Worm (Caenorhabditis elegans) whole organism, L1 larva: Measurements from ENCODE around the gene F46C8.8.

Source experiments
- C04F5.9 ChIP-seq: sonication (generic microtip); optimal IDR thresholded peaks from 2 replicates; lab custom pipeline; 2016; ENCODE audit warnings: missing genetic modification characterization, missing compliant biosample characterization
- C16A3.4 ChIP-seq: fragments of 150-350 bp; optimal IDR thresholded peaks from 2 replicates; lab custom pipeline; 2014; ENCODE audit warnings: missing biosample characterization, missing genetic modification characterization
- Y116A8C.19 ChIP-seq: sonication (generic microtip); optimal IDR thresholded peaks from 2 replicates; lab custom pipeline; 2016; ENCODE audit warnings: missing compliant biosample characterization, missing genetic modification characterization, borderline replicate concordance
- aha-1 ChIP-seq: fragments of 150-350 bp; optimal IDR thresholded peaks from 2 replicates; lab custom pipeline; 2014; ENCODE audit warnings: missing biosample characterization, missing genetic modification characterization
- ama-1 ChIP-seq: fragments of 150-350 bp; optimal IDR thresholded peaks from 2 replicates; lab custom pipeline; 2014
- blmp-1 ChIP-seq: fragments of 150-350 bp; optimal IDR thresholded peaks from 2 replicates; lab custom pipeline; 2014; ENCODE audit warnings: missing biosample characterization, missing genetic modification characterization
- ceh-8 ChIP-seq: fragments of 200-800 bp; sonication (Bioruptor generic); optimal IDR thresholded peaks from 2 replicates; lab custom pipeline; 2018; ENCODE audit warnings: mild to moderate bottlenecking, missing genetic modification characterization, moderate library complexity, missing compliant biosample characterization
- ceh-82 ChIP-seq, 3 experiments: fragments of 150-350 bp in 1 of 3; sonication (generic microtip) in 2 of 3; optimal IDR thresholded peaks; 2 replicates each; lab custom pipeline; 2014 to 2017; ENCODE audit warnings: missing biosample characterization in 3 of 3, missing genetic modification characterization in 3 of 3
- ceh-88 ChIP-seq: fragments of 200-800 bp; sonication (Bioruptor generic); IDR thresholded peaks from 2 replicates; pipeline ENCODE4 v1.3.6; 2022; ENCODE audit warnings: missing genetic modification characterization, missing compliant biosample characterization
- ceh-90 ChIP-seq: sonication (generic microtip); optimal IDR thresholded peaks from 2 replicates; lab custom pipeline; 2016; ENCODE audit warnings: missing genetic modification characterization, missing compliant biosample characterization
- ces-1 ChIP-seq: fragments of 150-350 bp; optimal IDR thresholded peaks from 2 replicates; lab custom pipeline; 2014; ENCODE audit warnings: missing biosample characterization, missing genetic modification reagents, missing genetic modification characterization
- dsc-1 ChIP-seq: sonication (generic microtip); optimal IDR thresholded peaks from 2 replicates; lab custom pipeline; 2016; ENCODE audit warnings: mild to moderate bottlenecking, missing genetic modification characterization, missing compliant biosample characterization
- efl-1 ChIP-seq, 4 experiments: fragments of 150-350 bp; optimal IDR thresholded peaks in 3 of 4; peaks in 1 of 4; 1 replicate in 1 of 4; 2 replicates in 3 of 4; lab custom pipeline; 2014; ENCODE audit warnings: missing biosample characterization in 2 of 4, missing genetic modification characterization in 2 of 4, missing genetic modification reagents in 2 of 4
- efl-3 ChIP-seq: fragments of 200-800 bp; sonication (Bioruptor generic); optimal IDR thresholded peaks from 2 replicates; lab custom pipeline; 2018; ENCODE audit warnings: mild to moderate bottlenecking, missing genetic modification characterization, missing compliant biosample characterization
- egl-13 ChIP-seq: sonication (generic microtip); optimal IDR thresholded peaks from 2 replicates; lab custom pipeline; 2016; ENCODE audit warnings: missing genotype, missing genetic modification reagents, missing genetic modification characterization, missing compliant biosample characterization
- elt-2 ChIP-seq: sonication (generic microtip); optimal IDR thresholded peaks from 2 replicates; lab custom pipeline; 2016; ENCODE audit warnings: missing genetic modification characterization, mild to moderate bottlenecking, inconsistent platforms, missing compliant biosample characterization, missing genetic modification reagents
- elt-3 ChIP-seq, 6 experiments: fragments of 150-350 bp in 1 of 6; sonication (generic microtip); optimal IDR thresholded peaks; 2 replicates each; lab custom pipeline; 2017 to 2018; ENCODE audit warnings: missing biosample characterization in 6 of 6, missing genetic modification characterization in 6 of 6, inconsistent platforms in 1 of 6
- ets-5 ChIP-seq: fragments of 200-800 bp; sonication (Bioruptor generic); IDR thresholded peaks from 2 replicates; pipeline ENCODE4 v1.3.6; 2022; ENCODE audit warnings: missing genetic modification characterization, missing compliant biosample characterization
- fkh-4 ChIP-seq: sonication (generic microtip); optimal IDR thresholded peaks from 2 replicates; lab custom pipeline; 2016; ENCODE audit warnings: missing compliant biosample characterization, missing genetic modification characterization, borderline replicate concordance
- grh-1 ChIP-seq: fragments of 200-800 bp; sonication (Bioruptor generic); IDR thresholded peaks from 2 replicates; pipeline ENCODE4 v1.3.6; 2022; ENCODE audit warnings: missing genetic modification reagents, missing genetic modification characterization, missing compliant biosample characterization
- jun-1 ChIP-seq: fragments of 150-350 bp; optimal IDR thresholded peaks from 2 replicates; lab custom pipeline; 2014; ENCODE audit warnings: missing biosample characterization, missing genetic modification reagents, missing genetic modification characterization
- lin-13 ChIP-seq: fragments of 150-350 bp; optimal IDR thresholded peaks from 2 replicates; lab custom pipeline; 2014; ENCODE audit warnings: missing biosample characterization, missing genetic modification reagents, missing genetic modification characterization
- lin-14 ChIP-seq: fragments of 200-800 bp; sonication (Bioruptor generic); optimal IDR thresholded peaks from 2 replicates; lab custom pipeline; 2018; ENCODE audit warnings: mild to moderate bottlenecking, missing genetic modification characterization, moderate library complexity, missing compliant biosample characterization
- lin-35 ChIP-seq, 2 experiments: fragments of 150-350 bp; optimal IDR thresholded peaks; 2 replicates each; lab custom pipeline; 2014; ENCODE audit warnings: missing biosample characterization in 2 of 2, missing genetic modification characterization in 2 of 2, missing genetic modification reagents in 2 of 2
- lsy-2 ChIP-seq, 2 experiments: fragments of 150-350 bp; optimal IDR thresholded peaks; 2 replicates each; lab custom pipeline; 2014; ENCODE audit warnings: missing biosample characterization in 2 of 2, missing genetic modification characterization in 2 of 2
- mdl-1 ChIP-seq, 2 experiments: fragments of 150-350 bp; optimal IDR thresholded peaks; 2 replicates each; lab custom pipeline; 2014 to 2017; ENCODE audit warnings: missing biosample characterization in 2 of 2, missing genetic modification characterization in 2 of 2, inconsistent platforms in 1 of 2
- mep-1 ChIP-seq: fragments of 150-350 bp; optimal IDR thresholded peaks from 2 replicates; lab custom pipeline; 2014; ENCODE audit warnings: missing biosample characterization, missing genetic modification characterization
- nhr-11 ChIP-seq: fragments of 150-350 bp; optimal IDR thresholded peaks from 2 replicates; lab custom pipeline; 2014; ENCODE audit warnings: missing biosample characterization, missing genetic modification characterization
- nhr-12 ChIP-seq: sonication (generic microtip); optimal IDR thresholded peaks from 2 replicates; lab custom pipeline; 2017; ENCODE audit warnings: missing biosample characterization, missing genetic modification characterization
- nhr-19 ChIP-seq: fragments of 200-800 bp; sonication (Bioruptor generic); conservative IDR thresholded peaks from 2 replicates; pipeline ENCODE4 v1.3.6; 2022; ENCODE audit warnings: missing genetic modification characterization, missing compliant biosample characterization
- nhr-20 ChIP-seq: sonication (generic microtip); optimal IDR thresholded peaks from 2 replicates; lab custom pipeline; 2016; ENCODE audit warnings: mild to moderate bottlenecking, missing genetic modification characterization, missing compliant biosample characterization
- nhr-237 ChIP-seq: fragments of 150-350 bp; optimal IDR thresholded peaks from 2 replicates; lab custom pipeline; 2014; ENCODE audit warnings: missing biosample characterization, missing genetic modification characterization
- nhr-28 ChIP-seq: fragments of 150-350 bp; optimal IDR thresholded peaks from 2 replicates; lab custom pipeline; 2014; ENCODE audit warnings: missing biosample characterization, missing genetic modification characterization
- nhr-47 ChIP-seq: sonication (generic microtip); optimal IDR thresholded peaks from 2 replicates; lab custom pipeline; 2016; ENCODE audit warnings: mild to moderate bottlenecking, missing genetic modification characterization, moderate library complexity, missing compliant biosample characterization
- nhr-71 ChIP-seq: sonication (generic microtip); optimal IDR thresholded peaks from 2 replicates; lab custom pipeline; 2016; ENCODE audit warnings: mild to moderate bottlenecking, missing genetic modification characterization, moderate library complexity, missing compliant biosample characterization
- nhr-77 ChIP-seq: fragments of 150-350 bp; optimal IDR thresholded peaks from 2 replicates; lab custom pipeline; 2014; ENCODE audit warnings: missing biosample characterization, missing genetic modification characterization
- nhr-84 ChIP-seq: sonication (generic microtip); optimal IDR thresholded peaks from 2 replicates; lab custom pipeline; 2017; ENCODE audit warnings: missing biosample characterization, missing genetic modification characterization
- nhr-85 ChIP-seq: sonication (generic microtip); peaks from one replicate; lab custom pipeline; 2016; ENCODE audit warnings: missing genetic modification characterization, inconsistent platforms, missing compliant biosample characterization
- nhr-90 ChIP-seq: sonication (generic microtip); optimal IDR thresholded peaks from 2 replicates; lab custom pipeline; 2016; ENCODE audit warnings: mild to moderate bottlenecking, missing genetic modification characterization, missing compliant biosample characterization; ENCODE audit not compliant: poor library complexity
- pag-3 ChIP-seq: sonication (generic microtip); optimal IDR thresholded peaks from 2 replicates; lab custom pipeline; 2017; ENCODE audit warnings: missing genetic modification characterization, mild to moderate bottlenecking, missing compliant biosample characterization, antibody characterized with exemption, borderline replicate concordance; ENCODE audit not compliant: insufficient read depth
- skn-1 ChIP-seq: fragments of 150-350 bp; optimal IDR thresholded peaks from 2 replicates; lab custom pipeline; 2014; ENCODE audit warnings: missing biosample characterization, missing genetic modification characterization
- snpc-4 ChIP-seq: fragments of 150-350 bp; optimal IDR thresholded peaks from 2 replicates; lab custom pipeline; 2014; ENCODE audit warnings: missing biosample characterization, missing genetic modification characterization
- snu-23 ChIP-seq: sonication (generic microtip); optimal IDR thresholded peaks from 2 replicates; lab custom pipeline; 2016; ENCODE audit warnings: missing genetic modification characterization, missing compliant biosample characterization
- sptf-1 ChIP-seq: fragments of 150-350 bp; optimal IDR thresholded peaks from 2 replicates; lab custom pipeline; 2014; ENCODE audit warnings: missing biosample characterization, missing genetic modification characterization
- tbx-2 ChIP-seq: sonication (generic microtip); optimal IDR thresholded peaks from 2 replicates; lab custom pipeline; 2016; ENCODE audit warnings: missing genetic modification characterization, missing compliant biosample characterization
- unc-130 ChIP-seq: fragments of 150-350 bp; optimal IDR thresholded peaks from 2 replicates; lab custom pipeline; 2017; ENCODE audit warnings: missing biosample characterization, missing genetic modification characterization, inconsistent platforms
- unc-30 ChIP-seq: sonication (generic microtip); optimal IDR thresholded peaks from 2 replicates; lab custom pipeline; 2017; ENCODE audit warnings: missing biosample characterization, missing genetic modification characterization
- unc-62 ChIP-seq: fragments of 150-350 bp; optimal IDR thresholded peaks from 2 replicates; lab custom pipeline; 2014; ENCODE audit warnings: missing biosample characterization, missing genetic modification reagents, missing genetic modification characterization
- unc-86 ChIP-seq: sonication (generic microtip); optimal IDR thresholded peaks from 2 replicates; lab custom pipeline; 2016; ENCODE audit warnings: missing genetic modification characterization, missing compliant biosample characterization
- unc-98 ChIP-seq: fragments of 200-800 bp; sonication (Bioruptor generic); IDR thresholded peaks from 2 replicates; pipeline ENCODE4 v1.3.6; 2022; ENCODE audit warnings: missing genetic modification characterization, missing compliant biosample characterization
- vab-15 ChIP-seq: sonication (generic microtip); optimal IDR thresholded peaks from 2 replicates; lab custom pipeline; 2017; ENCODE audit warnings: missing genotype, mild to moderate bottlenecking, missing genetic modification characterization, missing compliant biosample characterization
- zag-1 ChIP-seq: fragments of 150-350 bp; optimal IDR thresholded peaks from 2 replicates; lab custom pipeline; 2014; ENCODE audit warnings: missing biosample characterization, missing genetic modification characterization
- ztf-4 ChIP-seq: fragments of 150-350 bp; optimal IDR thresholded peaks from 2 replicates; lab custom pipeline; 2014; ENCODE audit warnings: missing biosample characterization, missing genetic modification characterization

Gene F46C8.8

ce11 chrX:7585610-7586259 is 31.5 kb upstream of the F46C8.8 start, which contains the start of gene adt-2:
TSS of gene adt-2 (plus strand) at chrX:7586209.
- peak; percentile 31 for TF ChIP-seq nhr-71 (tag; lab: Kevin White, UChicago)
- TF ChIP-seq ztf-4 (tag; lab: Kevin White, UChicago), result no peak
- TF ChIP-seq C04F5.9 (tag; lab: Kevin White, UChicago), result no peak
- no peak for TF ChIP-seq unc-98 (GFP tag; lab: Robert Waterston, UW)
- TF ChIP-seq lin-13 (GFP tag; lab: Kevin White, UChicago), result no peak
- no peak for TF ChIP-seq nhr-12 (tag; lab: Kevin White, UChicago)
- TF ChIP-seq mep-1 (tag; lab: Kevin White, UChicago), result peak; percentile 52
- TF ChIP-seq blmp-1 (tag; lab: Kevin White, UChicago), result peak; percentile 92
- TF ChIP-seq vab-15, result no peak
- peak; percentile 54 for TF ChIP-seq lin-14 (GFP tag; lab: Kevin White, UChicago)
- no peak for TF ChIP-seq dsc-1 (tag; lab: Kevin White, UChicago)
- TF ChIP-seq fkh-4 (tag; lab: Kevin White, UChicago), result no peak
- TF ChIP-seq ama-1 (lab: Kevin White, UChicago), result no peak
- TF ChIP-seq snpc-4 (tag; lab: Kevin White, UChicago), result no peak
- no peak for TF ChIP-seq Y116A8C.19 (tag; lab: Kevin White, UChicago)
- TF ChIP-seq nhr-47 (tag; lab: Kevin White, UChicago), result no peak
- TF ChIP-seq nhr-28 (tag; lab: Kevin White, UChicago), result no peak
- peak; percentile 43 for TF ChIP-seq nhr-20 (tag; lab: Kevin White, UChicago)
- peak in 1 of 2 experiments; percentile 51 for TF ChIP-seq lin-35 (GFP tag; optimal IDR thresholded peaks at IDR 0.05; lab: Kevin White, UChicago)
- peak; percentile 43 for TF ChIP-seq C16A3.4 (tag; lab: Kevin White, UChicago)
- TF ChIP-seq efl-1 (optimal IDR thresholded peaks at IDR 0.05; lab: Kevin White, UChicago), result no peak
- TF ChIP-seq efl-1 (GFP tag; optimal IDR thresholded peaks at IDR 0.05 in 1 of 2; lab: Kevin White, UChicago), result peak in 1 of 2 experiments; percentile 42
- TF ChIP-seq nhr-77 (tag; lab: Kevin White, UChicago), result no peak
- TF ChIP-seq ceh-82 (tag; optimal IDR thresholded peaks at IDR 0.05; lab: Kevin White, UChicago), result no peak
- no peak for TF ChIP-seq sptf-1 (tag; lab: Kevin White, UChicago)
- TF ChIP-seq skn-1 (tag; lab: Kevin White, UChicago), result no peak
- TF ChIP-seq pag-3 (tag; lab: Kevin White, UChicago), result no peak
- no peak for TF ChIP-seq elt-2 (tag; lab: Kevin White, UChicago)
- TF ChIP-seq lsy-2 (tag; optimal IDR thresholded peaks at IDR 0.05; lab: Kevin White, UChicago), result peak; percentile 20 to 74
- no peak for TF ChIP-seq nhr-19 (GFP tag; lab: Robert Waterston, UW)
- no peak for TF ChIP-seq ceh-88 (GFP tag; lab: Robert Waterston, UW)
- peak; percentile 32 for TF ChIP-seq nhr-90
- no peak for TF ChIP-seq unc-86 (tag; lab: Kevin White, UChicago)
- no peak for TF ChIP-seq nhr-237
- no peak for TF ChIP-seq ceh-8 (GFP tag; lab: Kevin White, UChicago)
- TF ChIP-seq ceh-90 (tag; lab: Kevin White, UChicago), result no peak
- TF ChIP-seq jun-1 (tag; lab: Kevin White, UChicago), result no peak
- TF ChIP-seq unc-130 (tag; lab: Kevin White, UChicago), result no peak
- no peak for TF ChIP-seq egl-13 (tag; lab: Kevin White, UChicago)
- TF ChIP-seq mdl-1 (tag; optimal IDR thresholded peaks at IDR 0.05; lab: Kevin White, UChicago), result peak in 1 of 2 experiments; percentile 29
- TF ChIP-seq ets-5 (GFP tag; lab: Robert Waterston, UW), result no peak
- no peak for TF ChIP-seq zag-1 (tag; lab: Kevin White, UChicago)
- no peak for TF ChIP-seq unc-62
- TF ChIP-seq aha-1 (tag; lab: Kevin White, UChicago), result no peak
- TF ChIP-seq nhr-85 (tag; lab: Kevin White, UChicago), result peak; percentile 86
- TF ChIP-seq ces-1, result no peak
- TF ChIP-seq grh-1 (GFP tag; lab: Robert Waterston, UW), result no peak
- no peak for TF ChIP-seq unc-30 (tag; lab: Kevin White, UChicago)
- TF ChIP-seq nhr-11 (tag; lab: Kevin White, UChicago), result no peak
- TF ChIP-seq tbx-2 (tag; lab: Kevin White, UChicago), result peak; percentile 19
- no peak for TF ChIP-seq efl-3
- no peak for TF ChIP-seq nhr-84 (tag; lab: Kevin White, UChicago)
- peak in 5 of 6 experiments; percentile 6 to 74 (median 54) for TF ChIP-seq elt-3 (tag; optimal IDR thresholded peaks at IDR 0.05; lab: Kevin White, UChicago)
- TF ChIP-seq snu-23 (GFP tag; lab: Kevin White, UChicago), result peak; percentile 69
